Fruit fly (Drosophila melanogaster): Measurements from ENCODE around the gene Gal.
A peak's percentile ranks its signal among the peaks of the same experiment; 100 is the strongest.

Gene Gal

dm6 chr2L:5974122-5974521 is 32.5 kb downstream of the Gal start (continued):
- no peak for TF ChIP-seq CG17612 (GFP tag; IDR thresholded peaks at IDR 0.05)
- TF ChIP-seq CG14710 (tag; optimal IDR thresholded peaks at IDR 0.05) = peak; percentile 43
- TF ChIP-seq CG8290 (GFP tag; optimal IDR thresholded peaks at IDR 0.05) = peak; percentile 15
- TF ChIP-seq CG8290 (tag; optimal IDR thresholded peaks at IDR 0.05) = peak in 1 of 2 experiments; percentile 87
- TF ChIP-seq CG11723 (GFP tag; optimal IDR thresholded peaks at IDR 0.05) = peak; percentile 65
- peak; percentile 56 for TF ChIP-seq Blimp-1 (GFP tag; optimal IDR thresholded peaks at IDR 0.05)
- TF ChIP-seq CG4707 (GFP tag; optimal IDR thresholded peaks at IDR 0.05) = peak; percentile 65
- TF ChIP-seq pfk (GFP tag; optimal IDR thresholded peaks at IDR 0.05) = peak; percentile 59
- TF ChIP-seq CG9797 (GFP tag; optimal IDR thresholded peaks at IDR 0.05) = no peak
- peak; percentile 56 for TF ChIP-seq HmgZ (tag; optimal IDR thresholded peaks at IDR 0.05)
- TF ChIP-seq H15 (GFP tag; IDR thresholded peaks at IDR 0.05) = no peak
- no peak for TF ChIP-seq CG30431 (GFP tag; optimal IDR thresholded peaks at IDR 0.05)
- no peak for TF ChIP-seq CG11456 (GFP tag; IDR thresholded peaks at IDR 0.05)
- TF ChIP-seq Oaz (GFP tag; IDR thresholded peaks at IDR 0.05) = no peak
- peak; percentile 92 for TF ChIP-seq ATbp (GFP tag; optimal IDR thresholded peaks at IDR 0.05)
- TF ChIP-seq onecut (GFP tag; IDR thresholded peaks at IDR 0.05) = peak; percentile 66
- TF ChIP-seq CG4360 (GFP tag; IDR thresholded peaks at IDR 0.05) = 0 out of 2 replicates have a peak, but pooled peaks have one; percentile 20
- no peak for TF ChIP-seq CG12155 (GFP tag; optimal IDR thresholded peaks at IDR 0.05)
- TF ChIP-seq CG43689 (GFP tag; IDR thresholded peaks at IDR 0.05) = 0 out of 2 replicates have a peak, but pooled peaks have one; percentile 15
- peak; percentile 63 for TF ChIP-seq scrt (GFP tag; optimal IDR thresholded peaks at IDR 0.05)
- no peak for TF ChIP-seq gt (GFP tag; IDR thresholded peaks at IDR 0.05)
- peak; percentile 49; the same call in 1 of the 3 replicates for TF ChIP-seq Dbx (GFP tag; IDR thresholded peaks at IDR 0.05)
- peak; percentile 30 to 52 for TF ChIP-seq Hr51 (GFP tag; optimal IDR thresholded peaks at IDR 0.05)
- TF ChIP-seq h (optimal IDR thresholded peaks at IDR 0.05) = no peak
- peak; percentile 75 for TF ChIP-seq z (GFP tag; IDR thresholded peaks at IDR 0.05)
- TF ChIP-seq Gsc (GFP tag; IDR thresholded peaks at IDR 0.05) = no peak
- TF ChIP-seq CG7786 (GFP tag; optimal IDR thresholded peaks at IDR 0.05) = peak; percentile 0
- TF ChIP-seq wdn (GFP tag; IDR thresholded peaks at IDR 0.05) = peak; percentile 49; the same call in 1 of the 2 replicates
- peak; percentile 17 for TF ChIP-seq CG10267 (tag; optimal IDR thresholded peaks at IDR 0.05)
- no peak for TF ChIP-seq cato (GFP tag; optimal IDR thresholded peaks at IDR 0.05; ENCODE audit: borderline replicate concordance)
- no peak for TF ChIP-seq prd (optimal IDR thresholded peaks at IDR 0.05)
- TF ChIP-seq prd (GFP tag; IDR thresholded peaks at IDR 0.05) = no peak
- TF ChIP-seq Doc2 (GFP tag; IDR thresholded peaks at IDR 0.05) = no peak
- TF ChIP-seq ap (GFP tag; IDR thresholded peaks at IDR 0.05) = 0 out of 2 replicates have a peak, but pooled peaks have one; percentile 26
- TF ChIP-seq fd96Cb (tag; optimal IDR thresholded peaks at IDR 0.05) = peak; percentile 4
- peak; percentile 31 for TF ChIP-seq Dip3 (GFP tag; optimal IDR thresholded peaks at IDR 0.05)
- TF ChIP-seq gsb (GFP tag; IDR thresholded peaks at IDR 0.05) = no peak
- peak; percentile 61 for TF ChIP-seq CG17912 (GFP tag; optimal IDR thresholded peaks at IDR 0.05)

dm6 chr2L:5972588-5973236 is 33.9 kb downstream of the Gal start:
- TF ChIP-seq ci (GFP tag; IDR thresholded peaks at IDR 0.05) (0 out of 3 replicates have a peak, but pooled peaks have one; percentile 18), CG18619 (GFP tag; optimal IDR thresholded peaks at IDR 0.05) (no peak), H2.0 (GFP tag; IDR thresholded peaks at IDR 0.05) (no peak), jumu (GFP tag; optimal IDR thresholded peaks at IDR 0.05) (no peak), CG34376 (GFP tag; optimal IDR thresholded peaks at IDR 0.05) (no peak), CG3838 (GFP tag; optimal IDR thresholded peaks at IDR 0.05) (no peak), bcd (GFP tag; optimal IDR thresholded peaks at IDR 0.05) (no peak), CG15514 (GFP tag; optimal IDR thresholded peaks at IDR 0.05) (no peak), eyg (GFP tag; optimal IDR thresholded peaks at IDR 0.05) (no peak), ERR (GFP tag; optimal IDR thresholded peaks at IDR 0.05) (no peak), Rfx (GFP tag; IDR thresholded peaks at IDR 0.05) (no peak), CG6689 (GFP tag; IDR thresholded peaks at IDR 0.05) (no peak), CG10431 (GFP tag; optimal IDR thresholded peaks at IDR 0.05) (no peak), Deaf1 (tag; optimal IDR thresholded peaks at IDR 0.05) (no peak), Sox102F (GFP tag; optimal IDR thresholded peaks at IDR 0.05) (no peak), dysf (GFP tag; IDR thresholded peaks at IDR 0.05) (no peak)

Measured in whole organism, embryonic.